Fruit fly (Drosophila melanogaster): ENCODE results near the gene CG42680.

DNA sequence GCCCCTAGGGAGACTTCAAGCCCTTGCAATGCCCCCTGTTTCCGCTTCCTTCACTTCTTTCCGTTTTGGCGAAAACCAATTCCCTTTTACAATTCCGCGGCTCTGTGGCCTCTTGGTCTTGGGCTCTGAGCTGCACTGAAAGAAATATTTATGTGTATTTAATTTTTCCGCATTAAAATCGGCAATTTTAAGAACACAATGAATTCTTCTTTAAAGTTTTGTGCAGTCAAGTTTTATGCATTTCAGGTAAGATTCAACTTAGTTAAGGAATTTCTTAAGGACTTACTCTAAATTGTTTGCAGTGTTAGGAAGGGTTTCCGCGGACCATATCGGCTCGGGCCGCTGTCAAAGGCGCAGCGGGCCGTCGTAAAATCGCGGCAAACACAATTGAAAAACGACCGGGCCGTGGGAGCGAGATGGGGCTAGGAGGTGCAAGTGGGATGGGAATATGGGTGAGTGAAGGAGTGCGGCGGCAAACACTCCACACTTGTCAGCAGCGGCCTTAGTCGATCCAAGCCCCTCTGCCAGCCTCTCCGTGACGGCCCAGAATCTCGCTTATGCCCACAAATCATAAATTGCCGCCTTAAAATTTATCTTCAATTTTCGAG lies 35.8 kb downstream of the CG42680 start:
- TF ChIP-seq Pif1B (GFP tag; optimal IDR thresholded peaks at IDR 0.05) (peak; percentile 90), gl (tag; optimal IDR thresholded peaks at IDR 0.05) (peak; percentile 88), CG13204 (GFP tag; optimal IDR thresholded peaks at IDR 0.05) (peak; percentile 73), Pif1A (GFP tag; optimal IDR thresholded peaks at IDR 0.05) (peak; percentile 93), rn (GFP tag; IDR thresholded peaks at IDR 0.05) (peak; percentile 72), CG8159 (tag; optimal IDR thresholded peaks at IDR 0.05) (peak; percentile 93)

Data from whole organism, pupa.